Worm (Caenorhabditis elegans) whole organism, L1 larva: ENCODE results near the gene ugt-1.

Experiments used
- C16A3.4 ChIP-seq: fragments of 150-350 bp; optimal IDR thresholded peaks from 2 replicates; lab custom pipeline; 2014; ENCODE audit warnings: missing biosample characterization, missing genetic modification characterization
- Y116A8C.19 ChIP-seq: sonication (generic microtip); optimal IDR thresholded peaks from 2 replicates; lab custom pipeline; 2016; ENCODE audit warnings: missing compliant biosample characterization, missing genetic modification characterization, borderline replicate concordance
- aha-1 ChIP-seq: fragments of 150-350 bp; optimal IDR thresholded peaks from 2 replicates; lab custom pipeline; 2014; ENCODE audit warnings: missing biosample characterization, missing genetic modification characterization
- ama-1 ChIP-seq: fragments of 150-350 bp; optimal IDR thresholded peaks from 2 replicates; lab custom pipeline; 2014
- ceh-8 ChIP-seq: fragments of 200-800 bp; sonication (Bioruptor generic); optimal IDR thresholded peaks from 2 replicates; lab custom pipeline; 2018; ENCODE audit warnings: mild to moderate bottlenecking, missing genetic modification characterization, moderate library complexity, missing compliant biosample characterization
- ceh-82 ChIP-seq, 3 experiments: fragments of 150-350 bp in 1 of 3; sonication (generic microtip) in 2 of 3; optimal IDR thresholded peaks; 2 replicates each; lab custom pipeline; 2014 to 2017; ENCODE audit warnings: missing biosample characterization in 3 of 3, missing genetic modification characterization in 3 of 3
- ceh-88 ChIP-seq: fragments of 200-800 bp; sonication (Bioruptor generic); IDR thresholded peaks from 2 replicates; pipeline ENCODE4 v1.3.6; 2022; ENCODE audit warnings: missing genetic modification characterization, missing compliant biosample characterization
- ces-1 ChIP-seq: fragments of 150-350 bp; optimal IDR thresholded peaks from 2 replicates; lab custom pipeline; 2014; ENCODE audit warnings: missing biosample characterization, missing genetic modification reagents, missing genetic modification characterization
- efl-3 ChIP-seq: fragments of 200-800 bp; sonication (Bioruptor generic); optimal IDR thresholded peaks from 2 replicates; lab custom pipeline; 2018; ENCODE audit warnings: mild to moderate bottlenecking, missing genetic modification characterization, missing compliant biosample characterization
- egl-13 ChIP-seq: sonication (generic microtip); optimal IDR thresholded peaks from 2 replicates; lab custom pipeline; 2016; ENCODE audit warnings: missing genotype, missing genetic modification reagents, missing genetic modification characterization, missing compliant biosample characterization
- egl-27 ChIP-seq, 2 experiments: fragments of 150-350 bp in 1 of 2; sonication (generic microtip); optimal IDR thresholded peaks; 3 replicates each; lab custom pipeline; 2017 to 2018; ENCODE audit warnings: missing biosample characterization in 2 of 2, missing genetic modification characterization in 2 of 2, missing genetic modification reagents in 2 of 2
- elt-2 ChIP-seq: sonication (generic microtip); optimal IDR thresholded peaks from 2 replicates; lab custom pipeline; 2016; ENCODE audit warnings: missing genetic modification characterization, mild to moderate bottlenecking, inconsistent platforms, missing compliant biosample characterization, missing genetic modification reagents
- fkh-4 ChIP-seq: sonication (generic microtip); optimal IDR thresholded peaks from 2 replicates; lab custom pipeline; 2016; ENCODE audit warnings: missing compliant biosample characterization, missing genetic modification characterization, borderline replicate concordance
- fkh-8 ChIP-seq: sonication (generic microtip); optimal IDR thresholded peaks from 2 replicates; lab custom pipeline; 2016; ENCODE audit warnings: mild to moderate bottlenecking, missing genetic modification characterization, missing compliant biosample characterization
- fos-1 ChIP-seq: fragments of 150-350 bp; optimal IDR thresholded peaks from 2 replicates; lab custom pipeline; 2014; ENCODE audit warnings: missing biosample characterization, missing genetic modification characterization
- hlh-17 ChIP-seq: fragments of 200-800 bp; sonication (Bioruptor generic); optimal IDR thresholded peaks from 2 replicates; lab custom pipeline; 2018; ENCODE audit warnings: missing genetic modification characterization, mild to moderate bottlenecking, missing compliant biosample characterization, moderate library complexity, borderline replicate concordance
- hlh-4 ChIP-seq: sonication (generic microtip); optimal IDR thresholded peaks from 2 replicates; lab custom pipeline; 2016; ENCODE audit warnings: mild to moderate bottlenecking, missing genetic modification characterization, missing compliant biosample characterization
- hpl-2 ChIP-seq: fragments of 150-350 bp; optimal IDR thresholded peaks from 2 replicates; lab custom pipeline; 2014; ENCODE audit warnings: missing biosample characterization, missing genetic modification reagents, missing genetic modification characterization
- jun-1 ChIP-seq: fragments of 150-350 bp; optimal IDR thresholded peaks from 2 replicates; lab custom pipeline; 2014; ENCODE audit warnings: missing biosample characterization, missing genetic modification reagents, missing genetic modification characterization
- lin-14 ChIP-seq: fragments of 200-800 bp; sonication (Bioruptor generic); optimal IDR thresholded peaks from 2 replicates; lab custom pipeline; 2018; ENCODE audit warnings: mild to moderate bottlenecking, missing genetic modification characterization, moderate library complexity, missing compliant biosample characterization
- lin-15B ChIP-seq: fragments of 150-350 bp; sonication (generic microtip); optimal IDR thresholded peaks from 3 replicates; lab custom pipeline; 2014; ENCODE audit warnings: missing biosample characterization, missing genetic modification characterization
- lin-35 ChIP-seq, 2 experiments: fragments of 150-350 bp; optimal IDR thresholded peaks; 2 replicates each; lab custom pipeline; 2014; ENCODE audit warnings: missing biosample characterization in 2 of 2, missing genetic modification characterization in 2 of 2, missing genetic modification reagents in 2 of 2
- lsy-2 ChIP-seq, 2 experiments: fragments of 150-350 bp; optimal IDR thresholded peaks; 2 replicates each; lab custom pipeline; 2014; ENCODE audit warnings: missing biosample characterization in 2 of 2, missing genetic modification characterization in 2 of 2
- mdl-1 ChIP-seq, 2 experiments: fragments of 150-350 bp; optimal IDR thresholded peaks; 2 replicates each; lab custom pipeline; 2014 to 2017; ENCODE audit warnings: missing biosample characterization in 2 of 2, missing genetic modification characterization in 2 of 2, inconsistent platforms in 1 of 2
- nhr-237 ChIP-seq: fragments of 150-350 bp; optimal IDR thresholded peaks from 2 replicates; lab custom pipeline; 2014; ENCODE audit warnings: missing biosample characterization, missing genetic modification characterization
- nhr-76 ChIP-seq: sonication (generic microtip); optimal IDR thresholded peaks from 2 replicates; lab custom pipeline; 2017; ENCODE audit warnings: missing biosample characterization, missing genetic modification characterization
- pag-3 ChIP-seq: sonication (generic microtip); optimal IDR thresholded peaks from 2 replicates; lab custom pipeline; 2017; ENCODE audit warnings: missing genetic modification characterization, mild to moderate bottlenecking, missing compliant biosample characterization, antibody characterized with exemption, borderline replicate concordance; ENCODE audit not compliant: insufficient read depth
- pqm-1 ChIP-seq: sonication (generic microtip); optimal IDR thresholded peaks from 3 replicates; lab custom pipeline; 2017; ENCODE audit warnings: missing biosample characterization, missing genetic modification characterization
- rnt-1 ChIP-seq: sonication (generic microtip); optimal IDR thresholded peaks from 2 replicates; lab custom pipeline; 2016; ENCODE audit warnings: mild to moderate bottlenecking, missing genetic modification characterization, moderate library complexity, missing compliant biosample characterization
- swsn-7 ChIP-seq: sonication (generic microtip); optimal IDR thresholded peaks from 2 replicates; lab custom pipeline; 2016; ENCODE audit warnings: missing genetic modification characterization, missing compliant biosample characterization
- tlp-1 ChIP-seq: fragments of 150-350 bp; optimal IDR thresholded peaks from 2 replicates; lab custom pipeline; 2014; ENCODE audit warnings: missing biosample characterization, missing genetic modification characterization
- unc-30 ChIP-seq: sonication (generic microtip); optimal IDR thresholded peaks from 2 replicates; lab custom pipeline; 2017; ENCODE audit warnings: missing biosample characterization, missing genetic modification characterization
- unc-98 ChIP-seq: fragments of 200-800 bp; sonication (Bioruptor generic); IDR thresholded peaks from 2 replicates; pipeline ENCODE4 v1.3.6; 2022; ENCODE audit warnings: missing genetic modification characterization, missing compliant biosample characterization
- zip-4 ChIP-seq: fragments of 200-800 bp; sonication (Bioruptor generic); optimal IDR thresholded peaks from 2 replicates; lab custom pipeline; 2018; ENCODE audit warnings: mild to moderate bottlenecking, missing genetic modification characterization, moderate library complexity, missing compliant biosample characterization
- ztf-11 ChIP-seq, 2 experiments: sonication (generic microtip); optimal IDR thresholded peaks; 2 replicates each; lab custom pipeline; 2016 to 2017; ENCODE audit warnings: missing genetic modification characterization in 2 of 2, missing biosample characterization in 1 of 2, missing compliant biosample characterization in 1 of 2

Gene ugt-1

DNA sequence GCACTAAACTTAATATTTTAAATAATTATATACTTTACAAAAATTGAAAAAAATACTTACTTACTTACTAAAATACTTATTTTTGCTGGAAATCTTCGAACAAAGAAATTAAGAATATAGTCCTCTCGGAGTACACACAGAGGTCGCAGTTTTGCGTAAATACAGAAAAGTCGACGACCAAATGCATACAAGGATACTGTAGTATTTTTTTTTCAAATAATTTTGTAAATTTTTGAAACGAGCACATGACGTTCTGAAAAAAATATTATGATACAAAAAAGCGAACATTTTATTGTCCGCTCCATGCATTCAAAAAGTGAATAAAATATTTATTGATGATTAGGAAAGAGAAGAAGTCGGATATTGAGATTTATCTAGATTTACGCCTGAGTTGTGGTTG lies 30.8 kb downstream of the ugt-1 start, which contains the start of gene apc-10:
apc-10 (minus strand) TSS at position 101 of the 400 bp plus-strand sequence.
- no peak for TF ChIP-seq zip-4 (GFP tag; lab: Kevin White, UChicago)
- no peak for TF ChIP-seq fkh-4
- no peak for TF ChIP-seq egl-13 (tag; lab: Kevin White, UChicago)
- TF ChIP-seq efl-3 (GFP tag; lab: Kevin White, UChicago) = no peak
- no peak for TF ChIP-seq tlp-1 (tag; lab: Kevin White, UChicago)
- no peak for TF ChIP-seq egl-27 (tag; optimal IDR thresholded peaks at IDR 0.05; lab: Kevin White, UChicago)
- TF ChIP-seq pag-3 (tag; lab: Kevin White, UChicago) = no peak
- TF ChIP-seq ztf-11 (tag; optimal IDR thresholded peaks at IDR 0.05; lab: Kevin White, UChicago) = no peak
- TF ChIP-seq aha-1 = no peak
- TF ChIP-seq hlh-4 (tag; lab: Kevin White, UChicago) = no peak
- no peak for TF ChIP-seq unc-98
- no peak for TF ChIP-seq lsy-2 (tag; optimal IDR thresholded peaks at IDR 0.05; lab: Kevin White, UChicago)
- no peak for TF ChIP-seq jun-1 (tag; lab: Kevin White, UChicago)
- TF ChIP-seq rnt-1 (tag; lab: Kevin White, UChicago) = no peak
- no peak for TF ChIP-seq nhr-76 (tag; lab: Kevin White, UChicago)
- no peak for TF ChIP-seq hpl-2 (GFP tag; lab: Kevin White, UChicago)

DNA sequence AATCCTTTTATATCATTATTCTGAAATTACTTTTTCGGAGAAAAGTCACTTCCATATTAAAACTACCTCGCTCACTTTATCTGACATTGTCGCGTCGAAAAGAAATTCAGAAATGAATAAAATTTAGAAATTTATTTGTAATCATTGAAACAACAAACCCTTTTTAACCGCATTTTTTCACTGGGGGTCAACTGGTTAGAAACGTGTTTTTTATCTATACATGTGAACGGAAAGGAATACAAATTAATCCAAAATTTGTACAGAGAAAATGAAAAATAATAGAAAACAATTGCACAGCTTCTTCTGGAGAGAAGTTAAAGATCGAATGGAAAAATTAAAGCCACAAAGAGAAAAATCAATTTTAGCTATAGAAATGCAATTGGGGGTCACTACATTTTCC lies 33.1 kb downstream of the ugt-1 start, which contains the start of gene tag-314:
tag-314 (minus strand) TSS at position 101 of the 400 bp plus-strand sequence.
- TF ChIP-seq lin-15B (tag; lab: Kevin White, UChicago) = no peak
- TF ChIP-seq C16A3.4 (tag; lab: Kevin White, UChicago) = no peak
- TF ChIP-seq unc-30 = no peak
- TF ChIP-seq ama-1 (lab: Kevin White, UChicago) = no peak
- no peak for TF ChIP-seq fkh-8 (tag; lab: Kevin White, UChicago)
- TF ChIP-seq ceh-88 (GFP tag; lab: Robert Waterston, UW) = no peak
- TF ChIP-seq ceh-8 (GFP tag; lab: Kevin White, UChicago) = no peak
- TF ChIP-seq lin-35 (GFP tag; optimal IDR thresholded peaks at IDR 0.05; lab: Kevin White, UChicago) = no peak
- no peak for TF ChIP-seq fos-1 (tag; lab: Kevin White, UChicago)
- TF ChIP-seq swsn-7 (tag; lab: Kevin White, UChicago) = no peak
- no peak for TF ChIP-seq nhr-237
- no peak for TF ChIP-seq ceh-82 (tag; optimal IDR thresholded peaks at IDR 0.05; lab: Kevin White, UChicago)
- TF ChIP-seq Y116A8C.19 (tag; lab: Kevin White, UChicago) = no peak
- TF ChIP-seq hlh-17 = no peak
- no peak for TF ChIP-seq ces-1 (GFP tag; lab: Kevin White, UChicago)
- TF ChIP-seq hpl-2 (GFP tag; lab: Kevin White, UChicago) = no peak
- TF ChIP-seq, all 84 proteins: peak for 0

DNA sequence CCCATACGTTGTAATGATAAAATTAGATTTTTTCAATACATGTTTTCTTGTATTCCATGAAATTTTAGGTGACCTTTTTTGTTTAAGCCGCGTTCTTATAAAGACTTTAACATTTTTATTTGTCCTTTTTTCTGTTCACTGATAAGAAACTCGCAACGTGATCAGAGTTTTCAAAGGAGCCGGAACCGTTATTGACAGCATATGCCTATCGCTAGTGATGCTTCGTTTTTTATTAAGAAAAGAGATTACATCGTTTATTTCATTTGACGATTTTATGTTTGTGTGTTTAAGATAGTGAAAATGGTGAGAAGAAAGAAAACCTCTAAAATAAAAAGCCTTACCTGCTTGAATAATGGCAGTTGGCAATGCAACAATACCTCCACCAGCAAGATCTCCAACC lies 37.1 kb downstream of the ugt-1 start:
- no peak for TF ChIP-seq mdl-1 (tag; optimal IDR thresholded peaks at IDR 0.05; lab: Kevin White, UChicago)
- TF ChIP-seq lin-35 (GFP tag; optimal IDR thresholded peaks at IDR 0.05; lab: Kevin White, UChicago) = peak in 1 of 2 experiments; percentile 7
- TF ChIP-seq elt-2 (tag; lab: Kevin White, UChicago) = peak; percentile 92
- peak; percentile 28 for TF ChIP-seq pqm-1 (tag; lab: Kevin White, UChicago)
- peak in 1 of 2 experiments; percentile 4 for TF ChIP-seq lsy-2 (tag; optimal IDR thresholded peaks at IDR 0.05; lab: Kevin White, UChicago)
- peak; percentile 20 for TF ChIP-seq lin-14
- TF ChIP-seq hpl-2 (GFP tag; lab: Kevin White, UChicago) = no peak

DNA sequence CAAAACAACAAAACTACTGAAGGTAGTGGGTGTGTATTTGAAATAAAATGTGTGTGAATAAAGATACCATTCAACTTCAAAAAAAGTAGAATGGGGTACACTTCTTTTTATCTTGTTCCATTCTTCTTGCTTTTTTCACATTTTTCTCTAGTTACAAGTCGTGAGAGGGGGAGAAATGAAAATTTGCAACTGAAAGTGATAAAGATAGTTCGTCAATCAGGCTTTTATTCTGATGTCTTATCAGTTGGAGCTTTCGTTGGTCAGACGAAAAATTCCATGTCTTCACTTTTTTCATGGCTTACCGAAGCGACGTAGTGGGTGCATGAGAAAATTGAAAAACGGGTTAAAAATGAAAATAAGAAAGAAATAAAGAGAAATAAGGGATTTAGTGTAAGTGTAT lies 38.3 kb downstream of the ugt-1 start, which contains the start of gene Y32F6A.4:
Y32F6A.4 (minus strand) TSS at position 347 of the 400 bp plus-strand sequence.
- TF ChIP-seq elt-2 (tag; lab: Kevin White, UChicago) (peak; percentile 51), zip-4 (GFP tag; lab: Kevin White, UChicago) (no peak)
